Worm (Caenorhabditis elegans) whole organism, young adult: Measurements from ENCODE around the gene C17G10.7.

Source experiments
- F22D6.2 ChIP-seq: sonication (generic microtip); optimal IDR thresholded peaks from 2 replicates; lab custom pipeline; 2016; ENCODE audit warnings: mild to moderate bottlenecking, missing genetic modification characterization, missing compliant biosample characterization
- F33H1.4 ChIP-seq: fragments of 200-800 bp; sonication (Bioruptor generic); IDR thresholded peaks from 2 replicates; pipeline ENCODE4 v1.3.6; 2022; ENCODE audit warnings: missing genetic modification reagents, missing genetic modification characterization, missing compliant biosample characterization
- bed-2 ChIP-seq: fragments of 200-800 bp; sonication (Bioruptor generic); IDR thresholded peaks from 2 replicates; pipeline ENCODE4 v1.3.6; 2022; ENCODE audit warnings: missing genetic modification reagents, missing genetic modification characterization, missing compliant biosample characterization
- rpc-1 ChIP-seq, 2 experiments: fragments of 150-350 bp in 1 of 2; sonication (generic microtip) in 1 of 2; optimal IDR thresholded peaks; 2 replicates each; lab custom pipeline; 2014 to 2018; ENCODE audit warnings: missing biosample characterization in 1 of 2, missing genetic modification characterization in 1 of 2, missing genetic modification reagents in 1 of 2, missing genotype in 1 of 2
- unc-62 ChIP-seq: fragments of 150-350 bp; optimal IDR thresholded peaks from 2 replicates; lab custom pipeline; 2014; ENCODE audit warnings: missing biosample characterization, missing genetic modification reagents, missing genetic modification characterization
- ztf-26 ChIP-seq: sonication (generic microtip); optimal IDR thresholded peaks from 2 replicates; lab custom pipeline; 2017; ENCODE audit warnings: missing genetic modification characterization, missing compliant biosample characterization

- no peak for TF ChIP-seq F33H1.4
- no peak for TF ChIP-seq unc-62 (GFP tag; lab: Kevin White, UChicago)
- TF ChIP-seq ztf-26 (tag; lab: Kevin White, UChicago) = peak; percentile 5
- no peak for TF ChIP-seq bed-2 (GFP tag; lab: Robert Waterston, UW)
- TF ChIP-seq F22D6.2 (tag; lab: Kevin White, UChicago) = no peak
- no peak for TF ChIP-seq rpc-1 (optimal IDR thresholded peaks at IDR 0.05; lab: Kevin White, UChicago)
- TF ChIP-seq rpc-1 (tag; optimal IDR thresholded peaks at IDR 0.05; lab: Kevin White, UChicago) = no peak
Measured at ce11 chrII:5572082-5572746, 35.4 kb downstream of the C17G10.7 start.
